Fruit fly (Drosophila melanogaster) whole organism, embryonic: ENCODE measurements around the gene CG9776.

Experiments used
- Aef1 ChIP-seq: fragments of 200-800 bp; sonication (Bioruptor generic); IDR thresholded peaks from 3 replicates; pipeline ENCODE4 v1.3.6; 2022; ENCODE audit warnings: missing biosample characterization, missing genetic modification characterization
- CG10366 ChIP-seq: fragments of 200-800 bp; sonication (Bioruptor generic); IDR thresholded peaks from 2 replicates; pipeline ENCODE4 v1.3.6; 2022; ENCODE audit warnings: missing biosample characterization, missing genetic modification characterization
- CG10979 ChIP-seq: fragments of 200-800 bp; sonication (Bioruptor generic); optimal IDR thresholded peaks from 2 replicates; lab custom pipeline; 2018; ENCODE audit warnings: missing biosample characterization, mild to moderate bottlenecking, missing genetic modification characterization, moderate library complexity
- CG11085 ChIP-seq: fragments of 200-800 bp; sonication (Bioruptor generic); IDR thresholded peaks from 2 replicates; pipeline ENCODE4 v1.3.6; 2022; ENCODE audit warnings: missing biosample characterization, missing genetic modification characterization
- CG11093 ChIP-seq: fragments of 200-800 bp; sonication (Bioruptor generic); IDR thresholded peaks from 3 replicates; pipeline ENCODE4 v1.3.6; 2022; ENCODE audit warnings: missing biosample characterization, missing genetic modification characterization
- CG11723 ChIP-seq: fragments of 200-800 bp; sonication (Bioruptor generic); optimal IDR thresholded peaks from 2 replicates; lab custom pipeline; 2017; ENCODE audit warnings: missing biosample characterization, mild to moderate bottlenecking, missing genetic modification characterization
- CG14710 ChIP-seq: fragments of 200-800 bp; sonication (Bioruptor generic); optimal IDR thresholded peaks from 3 replicates; lab custom pipeline; 2019; ENCODE audit warnings: missing biosample characterization, mild to moderate bottlenecking, missing genetic modification characterization, moderate library complexity
- CG16815 ChIP-seq: fragments of 200-800 bp; sonication (Bioruptor generic); optimal IDR thresholded peaks from 3 replicates; lab custom pipeline; 2017; ENCODE audit warnings: missing biosample characterization, mild to moderate bottlenecking, missing genetic modification characterization
- CG17359 ChIP-seq: fragments of 200-800 bp; sonication (Bioruptor generic); optimal IDR thresholded peaks from 3 replicates; lab custom pipeline; 2018; ENCODE audit warnings: missing biosample characterization, mild to moderate bottlenecking, missing genetic modification characterization, moderate library complexity
- CG17912 ChIP-seq: fragments of 200-800 bp; sonication (Bioruptor generic); optimal IDR thresholded peaks from 2 replicates; lab custom pipeline; 2018; ENCODE audit warnings: missing biosample characterization, mild to moderate bottlenecking, missing genetic modification characterization
- CG18619 ChIP-seq: fragments of 200-800 bp; sonication (Bioruptor generic); optimal IDR thresholded peaks from 3 replicates; lab custom pipeline; 2017; ENCODE audit warnings: missing biosample characterization, mild to moderate bottlenecking, missing genetic modification characterization
- CG2712 ChIP-seq: fragments of 200-800 bp; optimal IDR thresholded peaks from 3 replicates; lab custom pipeline; 2019; ENCODE audit warnings: missing biosample characterization, mild to moderate bottlenecking, missing genetic modification characterization, moderate library complexity
- CG30403 ChIP-seq: fragments of 200-800 bp; sonication (Bioruptor generic); optimal IDR thresholded peaks from 3 replicates; lab custom pipeline; 2016; ENCODE audit warnings: missing biosample characterization, missing genetic modification characterization
- CG33213 ChIP-seq: fragments of 200-800 bp; sonication (Bioruptor generic); optimal IDR thresholded peaks from 3 replicates; lab custom pipeline; 2016; ENCODE audit warnings: missing biosample characterization, missing genetic modification characterization
- CG3995 ChIP-seq: fragments of 200-800 bp; sonication (Bioruptor generic); optimal IDR thresholded peaks from 3 replicates; lab custom pipeline; 2016; ENCODE audit warnings: missing biosample characterization, missing genetic modification characterization
- CG4404 ChIP-seq: fragments of 200-800 bp; sonication (Bioruptor generic); IDR thresholded peaks from 2 replicates; pipeline ENCODE4 v1.3.6; 2022; ENCODE audit warnings: missing biosample characterization, missing genetic modification characterization
- CG4730 ChIP-seq: fragments of 200-800 bp; sonication (Bioruptor generic); IDR thresholded peaks from 2 replicates; pipeline ENCODE4 v1.3.6; 2022; ENCODE audit warnings: missing biosample characterization, missing genetic modification characterization
- CG6654 ChIP-seq: fragments of 200-800 bp; sonication (Bioruptor generic); optimal IDR thresholded peaks from 2 replicates; lab custom pipeline; 2017; ENCODE audit warnings: missing biosample characterization, mild to moderate bottlenecking, missing genetic modification characterization
- CG6813 ChIP-seq: fragments of 200-800 bp; sonication (Bioruptor generic); optimal IDR thresholded peaks from 2 replicates; lab custom pipeline; 2017; ENCODE audit warnings: missing biosample characterization, missing genetic modification characterization, mild to moderate bottlenecking, moderate library complexity, missing genetic modification reagents
- CG7556 ChIP-seq: fragments of 200-800 bp; sonication (Bioruptor generic); optimal IDR thresholded peaks from 2 replicates; lab custom pipeline; 2017; ENCODE audit warnings: missing biosample characterization, mild to moderate bottlenecking, missing genetic modification characterization
- CkIIα-i1 ChIP-seq: fragments of 200-800 bp; sonication (Bioruptor generic); IDR thresholded peaks from 2 replicates; pipeline ENCODE4 v1.3.6; 2022; ENCODE audit warnings: missing biosample characterization, missing genetic modification characterization
- Dbx ChIP-seq: fragments of 200-800 bp; sonication (Bioruptor generic); IDR thresholded peaks from 3 replicates; pipeline ENCODE4 v1.3.6; 2022; ENCODE audit warnings: missing biosample characterization, missing genetic modification characterization
- Ets65A ChIP-seq: fragments of 200-800 bp; sonication (Bioruptor generic); peaks from one replicate; lab custom pipeline; 2016; ENCODE audit warnings: missing biosample characterization, missing genetic modification characterization
- Ets97D ChIP-seq: fragments of 200-800 bp; sonication (Bioruptor generic); optimal IDR thresholded peaks from 3 replicates; lab custom pipeline; 2016; ENCODE audit warnings: missing biosample characterization, missing genetic modification characterization
- HLH4C ChIP-seq: fragments of 200-800 bp; sonication (Bioruptor generic); IDR thresholded peaks from 3 replicates; pipeline ENCODE4 v1.3.6; 2022; ENCODE audit warnings: missing biosample characterization, missing genetic modification characterization; ENCODE audit not compliant: partially characterized antibody
- HmgD ChIP-seq: fragments of 200-800 bp; sonication (Bioruptor generic); optimal IDR thresholded peaks from 3 replicates; lab custom pipeline; 2016; ENCODE audit warnings: missing biosample characterization, missing genetic modification characterization
- Hr39 ChIP-seq: fragments of >200 bp; optimal IDR thresholded peaks from 2 replicates; lab custom pipeline; 2017
- Jarid2 ChIP-seq: fragments of 200-800 bp; sonication (Bioruptor generic); optimal IDR thresholded peaks from 3 replicates; lab custom pipeline; 2017; ENCODE audit warnings: mild to moderate bottlenecking, missing biosample characterization, missing genetic modification reagents, missing genetic modification characterization
- Kr ChIP-seq: fragments of 200-800 bp; sonication (Bioruptor generic); optimal IDR thresholded peaks from 2 replicates; lab custom pipeline; 2017; ENCODE audit warnings: missing biosample characterization, mild to moderate bottlenecking, missing genetic modification characterization
- MESR4 ChIP-seq: fragments of 200-800 bp; sonication (Bioruptor generic); optimal IDR thresholded peaks from 2 replicates; lab custom pipeline; 2018; ENCODE audit warnings: missing biosample characterization, mild to moderate bottlenecking, missing genetic modification characterization, moderate library complexity
- Mes4 ChIP-seq: fragments of 200-800 bp; sonication (Bioruptor generic); optimal IDR thresholded peaks from 2 replicates; lab custom pipeline; 2016; ENCODE audit warnings: missing biosample characterization, missing genetic modification characterization
- PHDP ChIP-seq: fragments of 200-800 bp; sonication (Bioruptor generic); optimal IDR thresholded peaks from 3 replicates; lab custom pipeline; 2018; ENCODE audit warnings: missing biosample characterization, mild to moderate bottlenecking, missing genetic modification characterization, moderate library complexity
- Rfx ChIP-seq: fragments of 200-800 bp; sonication (Bioruptor generic); IDR thresholded peaks from 2 replicates; pipeline ENCODE4 v1.3.6; 2022; ENCODE audit warnings: missing biosample characterization, missing genetic modification characterization
- bcd ChIP-seq: fragments of 200-800 bp; sonication (Bioruptor generic); optimal IDR thresholded peaks from 2 replicates; lab custom pipeline; 2017; ENCODE audit warnings: missing biosample characterization, mild to moderate bottlenecking, missing genetic modification characterization
- crol ChIP-seq: fragments of 200-800 bp; sonication (Bioruptor generic); IDR thresholded peaks from 2 replicates; pipeline ENCODE4 v1.3.6; 2022; ENCODE audit warnings: missing biosample characterization, missing genetic modification characterization
- crp ChIP-seq, 2 experiments: fragments of 200-800 bp; sonication (Bioruptor generic); optimal IDR thresholded peaks; 2 replicates in 1 of 2; 3 replicates in 1 of 2; lab custom pipeline; 2017; ENCODE audit warnings: missing biosample characterization in 2 of 2, missing genetic modification characterization in 2 of 2, mild to moderate bottlenecking in 1 of 2, moderate library complexity in 1 of 2
- dmrt11E ChIP-seq: fragments of 200-800 bp; sonication (Bioruptor generic); optimal IDR thresholded peaks from 3 replicates; lab custom pipeline; 2018; ENCODE audit warnings: missing biosample characterization, mild to moderate bottlenecking, missing genetic modification characterization, moderate library complexity
- fd96Cb ChIP-seq: fragments of 200-800 bp; sonication (Bioruptor generic); optimal IDR thresholded peaks from 2 replicates; lab custom pipeline; 2018; ENCODE audit warnings: missing biosample characterization, mild to moderate bottlenecking, missing genetic modification characterization, moderate library complexity
- ftz-f1 ChIP-seq: fragments of 200-800 bp; sonication (Bioruptor generic); optimal IDR thresholded peaks from 2 replicates; lab custom pipeline; 2016; ENCODE audit warnings: missing biosample characterization, missing genetic modification characterization
- fu2 ChIP-seq: fragments of 200-800 bp; sonication (Bioruptor generic); optimal IDR thresholded peaks from 2 replicates; lab custom pipeline; 2016; ENCODE audit warnings: missing biosample characterization, missing genetic modification characterization
- hkb ChIP-seq, 2 experiments: fragments of 200-800 bp in 1 of 2; fragments of >200 bp in 1 of 2; sonication (Bioruptor generic) in 1 of 2; IDR thresholded peaks in 1 of 2; optimal IDR thresholded peaks in 1 of 2; 2 replicates each; pipeline versions ENCODE4 v1.3.6 to Lab custom; 2017 to 2022; ENCODE audit warnings: missing biosample characterization in 1 of 2, missing genetic modification characterization in 1 of 2
- nerfin-1 ChIP-seq: fragments of 200-800 bp; sonication (Bioruptor generic); optimal IDR thresholded peaks from 3 replicates; lab custom pipeline; 2019; ENCODE audit warnings: missing biosample characterization, mild to moderate bottlenecking, missing genetic modification characterization, moderate library complexity
- odd ChIP-seq: fragments of 200-800 bp; sonication (Bioruptor generic); optimal IDR thresholded peaks from 2 replicates; lab custom pipeline; 2017; ENCODE audit warnings: missing biosample characterization, mild to moderate bottlenecking, missing genetic modification characterization
- salm ChIP-seq: fragments of 200-800 bp; sonication (Bioruptor generic); optimal IDR thresholded peaks from 2 replicates; lab custom pipeline; 2018; ENCODE audit warnings: missing biosample characterization, mild to moderate bottlenecking, missing genetic modification characterization
- scrt ChIP-seq: fragments of 200-800 bp; sonication (Bioruptor generic); optimal IDR thresholded peaks from 2 replicates; lab custom pipeline; 2018; ENCODE audit warnings: missing biosample characterization, mild to moderate bottlenecking, missing genetic modification characterization, moderate library complexity
- sens-2 ChIP-seq: fragments of 200-800 bp; sonication (Bioruptor generic); IDR thresholded peaks from 2 replicates; pipeline ENCODE4 v1.3.6; 2022; ENCODE audit warnings: missing biosample characterization, missing genetic modification characterization
- tll ChIP-seq, 2 experiments: fragments of 200-800 bp in 1 of 2; fragments of >200 bp in 1 of 2; sonication (Bioruptor generic) in 1 of 2; optimal IDR thresholded peaks; 2 replicates each; lab custom pipeline; 2017 to 2019; ENCODE audit warnings: missing biosample characterization in 2 of 2, missing genetic modification characterization in 2 of 2, mild to moderate bottlenecking in 1 of 2, moderate library complexity in 1 of 2
- toy ChIP-seq: fragments of 200-800 bp; sonication (Bioruptor generic); IDR thresholded peaks from 2 replicates; pipeline ENCODE4 v1.3.6; 2022; ENCODE audit warnings: missing biosample characterization, missing genetic modification characterization
- tx ChIP-seq: fragments of 200-800 bp; sonication (Bioruptor generic); optimal IDR thresholded peaks from 2 replicates; lab custom pipeline; 2016; ENCODE audit warnings: missing biosample characterization, missing genetic modification characterization
- unc-4 ChIP-seq: fragments of 200-800 bp; sonication (Bioruptor generic); IDR thresholded peaks from 2 replicates; pipeline ENCODE4 v1.3.6; 2022; ENCODE audit warnings: missing biosample characterization, missing genetic modification characterization; ENCODE audit not compliant: partially characterized antibody

The CG9776 gene

DNA sequence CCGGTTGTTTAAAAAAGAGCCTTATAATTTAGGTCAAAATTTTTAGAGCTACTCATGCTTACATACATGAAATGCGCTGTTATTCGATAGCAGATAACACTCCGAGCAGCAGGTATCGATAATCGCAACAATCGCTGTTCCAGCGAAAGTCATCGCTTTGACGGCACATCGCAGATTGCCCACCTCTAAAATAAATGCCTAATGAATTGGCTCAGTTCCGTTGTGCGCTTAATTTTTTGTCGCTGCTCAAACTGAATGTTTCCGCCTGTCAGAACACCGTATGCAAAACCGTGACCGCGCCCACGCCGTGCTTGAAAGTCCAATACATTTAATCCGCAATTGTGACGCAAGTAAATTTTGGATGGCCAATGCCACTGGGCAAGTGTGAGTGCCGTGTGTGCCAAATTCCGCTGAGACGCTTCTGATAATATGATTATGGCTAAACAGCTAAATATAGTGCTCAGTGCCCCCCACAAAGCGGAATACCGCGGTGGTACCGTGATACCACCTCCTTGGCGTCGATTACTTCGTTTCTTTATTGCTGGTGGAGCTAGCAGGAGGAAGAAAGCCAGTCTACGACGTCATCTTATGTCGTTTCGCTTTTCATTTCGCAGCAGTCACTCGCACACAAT, 14.2 kb downstream of the CG9776 start, which contains the start of gene CG9795 (continued):
- peak; percentile 85 for TF ChIP-seq CG3995
- no peak for TF ChIP-seq CG11723 (GFP tag; lab: Kevin White, UChicago)
- peak; percentile 77 for TF ChIP-seq Ets65A (GFP tag; lab: Kevin White, UChicago)
- TF ChIP-seq tx (GFP tag; lab: Kevin White, UChicago), result peak; percentile 25
- peak; percentile 44 for TF ChIP-seq CG14710 (tag; lab: Kevin White, UChicago)
- no peak for TF ChIP-seq toy (GFP tag; lab: Robert Waterston, UW)
- no peak for TF ChIP-seq dmrt11E (tag; lab: Kevin White, UChicago)
- no peak for TF ChIP-seq Dbx (GFP tag; lab: Robert Waterston, UW)
- TF ChIP-seq Hr39 (lab: Kevin White, UChicago), result no peak
- TF ChIP-seq CG10979 (tag; lab: Kevin White, UChicago), result peak; percentile 28
- TF ChIP-seq HmgD (GFP tag; lab: Kevin White, UChicago), result peak; percentile 30
- peak; percentile 3 for TF ChIP-seq fu2 (GFP tag; lab: Kevin White, UChicago)
- no peak for TF ChIP-seq CG4404 (GFP tag; lab: Robert Waterston, UW)
- no peak for TF ChIP-seq Aef1 (GFP tag; lab: Robert Waterston, UW)
- no peak for TF ChIP-seq CG18619
- TF ChIP-seq CG7556 (GFP tag; lab: Kevin White, UChicago), result no peak
- TF ChIP-seq CG17359 (tag; lab: Kevin White, UChicago), result no peak
- no peak for TF ChIP-seq scrt (GFP tag; lab: Kevin White, UChicago)
- no peak for TF ChIP-seq Jarid2 (GFP tag; lab: Kevin White, UChicago)
- no peak for TF ChIP-seq hkb (optimal IDR thresholded peaks at IDR 0.05; lab: Kevin White, UChicago)
- peak; percentile 75 for TF ChIP-seq hkb (GFP tag; IDR thresholded peaks at IDR 0.05; lab: Robert Waterston, UW)
- peak; percentile 72 for TF ChIP-seq ftz-f1 (GFP tag; lab: Kevin White, UChicago)
- TF ChIP-seq crp (GFP tag; optimal IDR thresholded peaks at IDR 0.05; lab: Kevin White, UChicago), result no peak
- peak; percentile 38 for TF ChIP-seq CG30403
- peak; percentile 75 for TF ChIP-seq Ets97D
- no peak for TF ChIP-seq CG6813 (GFP tag; lab: Kevin White, UChicago)
- TF ChIP-seq bcd (GFP tag; lab: Kevin White, UChicago), result no peak
- TF ChIP-seq MESR4 (GFP tag; lab: Kevin White, UChicago), result peak; percentile 93
- TF ChIP-seq PHDP (tag; lab: Kevin White, UChicago), result no peak
- TF ChIP-seq CG16815 (GFP tag; lab: Kevin White, UChicago), result no peak
- no peak for TF ChIP-seq tll (GFP tag; optimal IDR thresholded peaks at IDR 0.05; lab: Kevin White, UChicago)
- TF ChIP-seq HLH4C (GFP tag; lab: Robert Waterston, UW), result peak; percentile 97
- TF ChIP-seq Mes4, result no peak
- TF ChIP-seq CG2712 (tag; lab: Kevin White, UChicago), result peak; percentile 41
- TF ChIP-seq sens-2 (GFP tag; lab: Robert Waterston, UW), result no peak
- TF ChIP-seq nerfin-1 (tag; lab: Kevin White, UChicago), result no peak
- no peak for TF ChIP-seq CG17912 (GFP tag; lab: Kevin White, UChicago)
- TF ChIP-seq CkIIα-i1, result no peak
- TF ChIP-seq odd (GFP tag; lab: Kevin White, UChicago), result peak; percentile 42
- TF ChIP-seq Rfx (GFP tag; lab: Robert Waterston, UW), result peak; percentile 69; the same call in 1 of the 2 replicates
- peak; percentile 88 for TF ChIP-seq unc-4
- TF ChIP-seq CG33213 (GFP tag; lab: Kevin White, UChicago), result peak; percentile 56
- TF ChIP-seq crol, result no peak
- no peak for TF ChIP-seq CG6654 (GFP tag; lab: Kevin White, UChicago)
- TF ChIP-seq fd96Cb, result no peak
- TF ChIP-seq Kr (GFP tag; lab: Kevin White, UChicago), result no peak
- TF ChIP-seq salm (tag; lab: Kevin White, UChicago), result no peak
- TF ChIP-seq CG10366, result no peak
- TF ChIP-seq CG4730 (GFP tag; lab: Robert Waterston, UW), result no peak
- TF ChIP-seq CG11093 (GFP tag; lab: Robert Waterston, UW), result no peak
- TF ChIP-seq CG11085 (GFP tag; lab: Robert Waterston, UW), result no peak
